Worm (Caenorhabditis elegans) whole organism, mixed stage, embryonic: ENCODE measurements around the gene hda-10.

Experiments
- ces-1 ChIP-seq: fragments of 150-350 bp; optimal IDR thresholded peaks from 2 replicates; lab custom pipeline; 2014; ENCODE audit warnings: missing biosample characterization, missing genetic modification reagents, missing genetic modification characterization
- cnd-1 ChIP-seq: fragments of 200-800 bp; sonication (Bioruptor generic); optimal IDR thresholded peaks from 2 replicates; lab custom pipeline; 2018; ENCODE audit warnings: mild to moderate bottlenecking, missing genetic modification characterization, missing compliant biosample characterization
- drap-1 ChIP-seq: fragments of 200-800 bp; sonication (Bioruptor generic); optimal IDR thresholded peaks from 3 replicates; lab custom pipeline; 2018; ENCODE audit warnings: mild to moderate bottlenecking, missing genetic modification characterization, missing compliant biosample characterization
- elt-3 ChIP-seq: fragments of 150-350 bp; optimal IDR thresholded peaks from 2 replicates; lab custom pipeline; 2014; ENCODE audit warnings: missing biosample characterization, missing genetic modification characterization
- lin-13 ChIP-seq: fragments of 150-350 bp; optimal IDR thresholded peaks from 2 replicates; lab custom pipeline; 2014; ENCODE audit warnings: missing biosample characterization, missing genetic modification characterization
- nhr-12 ChIP-seq: fragments of 150-350 bp; optimal IDR thresholded peaks from 2 replicates; lab custom pipeline; 2014; ENCODE audit warnings: missing biosample characterization, missing genetic modification characterization
- pha-4 ChIP-seq: fragments of 150-350 bp; optimal IDR thresholded peaks from 2 replicates; lab custom pipeline; 2018; ENCODE audit warnings: missing biosample characterization, missing genetic modification reagents, missing genetic modification characterization
- unc-39 ChIP-seq: fragments of 150-350 bp; optimal IDR thresholded peaks from 2 replicates; lab custom pipeline; 2014; ENCODE audit warnings: missing biosample characterization, missing genetic modification characterization

DNA sequence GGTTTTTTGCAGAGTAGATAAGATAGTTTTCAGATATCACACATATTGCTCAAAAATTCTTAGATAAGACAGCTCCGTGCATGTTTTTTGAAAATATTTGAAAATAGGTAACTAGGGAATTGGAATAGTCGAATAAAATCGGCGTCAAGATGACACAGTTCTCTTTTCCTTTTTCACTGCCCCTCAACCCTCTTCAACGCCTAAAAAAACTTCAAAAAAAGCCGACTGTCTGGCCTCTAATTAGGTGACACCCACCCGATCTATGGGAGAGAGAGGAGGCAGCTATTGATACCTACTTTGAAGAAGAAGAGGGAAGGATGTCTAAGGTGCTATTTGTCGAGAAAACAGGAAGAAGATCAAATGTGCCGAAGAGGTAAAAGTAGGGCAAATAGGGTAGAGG, 40.2 kb upstream of the hda-10 start:
- TF ChIP-seq lin-13 (tag; lab: Kevin White, UChicago) (no peak), pha-4 (tag; lab: Kevin White, UChicago) (no peak), unc-39 (tag; lab: Kevin White, UChicago) (no peak), ces-1 (no peak), nhr-12 (no peak), elt-3 (tag; lab: Kevin White, UChicago) (no peak), drap-1 (GFP tag; lab: Kevin White, UChicago) (no peak), cnd-1 (tag; lab: Kevin White, UChicago) (no peak)
